ENCODE assay signal across 6 fruit fly cellular contexts in the genomic region with DNA sequence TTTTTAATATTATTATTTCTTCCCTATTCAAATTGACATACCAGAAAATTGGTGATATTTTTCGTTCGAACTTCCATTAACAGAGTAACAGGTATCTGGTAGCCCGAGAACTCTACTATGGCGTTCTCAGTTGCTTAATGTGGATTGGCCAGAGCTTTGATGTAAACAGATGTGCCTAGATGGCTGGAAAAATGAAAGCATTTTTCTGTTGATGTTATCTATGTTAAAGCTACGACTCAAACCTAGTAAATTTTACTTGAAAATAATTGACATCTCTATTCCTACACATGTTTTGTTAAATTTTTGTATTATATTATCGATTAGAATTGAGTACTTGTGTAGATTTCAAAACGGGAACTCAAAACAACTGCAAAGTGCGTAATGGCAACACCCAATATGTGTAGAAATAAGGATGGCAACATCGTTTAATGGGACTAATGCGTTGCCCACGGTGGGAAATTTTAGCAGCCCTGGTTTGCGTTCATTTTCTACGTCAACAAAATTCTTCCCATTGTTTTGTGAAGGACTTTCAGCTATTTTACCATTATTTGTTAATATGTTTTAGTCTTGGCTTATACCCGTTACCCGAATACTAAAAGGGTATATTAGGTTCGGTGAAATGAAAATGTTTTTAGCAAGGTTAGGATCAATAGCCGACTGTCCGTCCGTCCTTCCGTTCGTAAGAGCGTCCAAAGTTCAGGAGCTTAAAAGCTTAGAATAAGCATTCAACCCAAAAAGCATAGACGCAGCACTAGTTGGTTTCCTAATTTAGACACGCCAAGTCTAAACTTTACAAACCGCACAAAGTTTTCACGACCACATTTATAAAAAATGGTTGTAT.
A peak's percentile ranks its signal among the peaks of the same experiment; 100 is the strongest.
TF ChIP-seq lines count a peak whose summit lies in the region.

No protein-coding gene starts in this region.

- peak; percentile 85 to 86 for TF ChIP-seq CTCF in S2 (optimal IDR thresholded peaks at IDR 0.05; lab: Kevin White, UChicago)
- peak; percentile 88 for TF ChIP-seq CTCF in whole organism, embryonic (GFP tag; optimal IDR thresholded peaks at IDR 0.05; lab: Kevin White, UChicago)

TF ChIP-seq in whole organism, adult, 20 proteins besides CTCF, POLR2A, EP300 and RAD21:
- peak; percentile 3 for TF ChIP-seq toe (GFP tag; optimal IDR thresholded peaks at IDR 0.05; lab: Kevin White, UChicago)
- TF ChIP-seq kay (GFP tag; lab: Kevin White, UChicago; ENCODE audit: borderline replicate concordance), result no peak
- no peak for TF ChIP-seq CG1620 (GFP tag; optimal IDR thresholded peaks at IDR 0.05; lab: Kevin White, UChicago)
TF ChIP-seq in whole organism, adult: peak in this region for 1.

TF ChIP-seq in whole organism, embryonic, 481 proteins besides CTCF, POLR2A, EP300 and RAD21 (continues in another document):
- TF ChIP-seq nerfin-2 (GFP tag; IDR thresholded peaks at IDR 0.05; lab: Robert Waterston, UW; ENCODE audit: partially characterized antibody), result peak; percentile 87
- TF ChIP-seq CG11695 (GFP tag; IDR thresholded peaks at IDR 0.05; lab: Robert Waterston, UW), result 0 out of 3 replicates have a peak, but pooled peaks have one; percentile 27
- no peak for TF ChIP-seq zen2 (GFP tag; IDR thresholded peaks at IDR 0.05; lab: Robert Waterston, UW; ENCODE audit: partially characterized antibody)
- TF ChIP-seq CG2202 (tag; optimal IDR thresholded peaks at IDR 0.05; lab: Kevin White, UChicago), result peak; percentile 9
- TF ChIP-seq CG13123 (GFP tag; optimal IDR thresholded peaks at IDR 0.05; lab: Kevin White, UChicago), result no peak
- peak; percentile 11 for TF ChIP-seq CG2712 (tag; optimal IDR thresholded peaks at IDR 0.05; lab: Kevin White, UChicago)
- TF ChIP-seq CG4360 (GFP tag; IDR thresholded peaks at IDR 0.05; lab: Robert Waterston, UW), result no peak
- peak; percentile 79 for TF ChIP-seq sens (GFP tag; lab: Kevin White, UChicago)
- TF ChIP-seq CG15601 (tag; optimal IDR thresholded peaks at IDR 0.05; lab: Kevin White, UChicago), result peak; percentile 49
- TF ChIP-seq CG9727 (GFP tag; optimal IDR thresholded peaks at IDR 0.05; lab: Kevin White, UChicago), result no peak
- peak; percentile 28 for TF ChIP-seq stwl (tag; optimal IDR thresholded peaks at IDR 0.05; lab: Kevin White, UChicago)
- no peak for TF ChIP-seq CG1233 (GFP tag; optimal IDR thresholded peaks at IDR 0.05; lab: Kevin White, UChicago)
- peak; percentile 69 for TF ChIP-seq Scr (GFP tag; IDR thresholded peaks at IDR 0.05; lab: Robert Waterston, UW; ENCODE audit: partially characterized antibody)
- no peak for TF ChIP-seq CG8388 (GFP tag; optimal IDR thresholded peaks at IDR 0.05; lab: Kevin White, UChicago)
- TF ChIP-seq CG4707 (GFP tag; optimal IDR thresholded peaks at IDR 0.05; lab: Kevin White, UChicago), result peak; percentile 17
- no peak for TF ChIP-seq dysf (GFP tag; IDR thresholded peaks at IDR 0.05; lab: Robert Waterston, UW)
- TF ChIP-seq CG4424 (GFP tag; optimal IDR thresholded peaks at IDR 0.05; lab: Kevin White, UChicago), result peak; percentile 33
- peak; percentile 72 for TF ChIP-seq CG13287 (GFP tag; IDR thresholded peaks at IDR 0.05; lab: Robert Waterston, UW; ENCODE audit: partially characterized antibody)

TF ChIP-seq in whole organism, prepupa, 60 proteins besides CTCF, POLR2A, EP300 and RAD21 (continues in another document):
- TF ChIP-seq pdm3 (GFP tag; optimal IDR thresholded peaks at IDR 0.05; lab: Kevin White, UChicago), result peak; percentile 26
- no peak for TF ChIP-seq CG6163 (GFP tag; IDR thresholded peaks at IDR 0.05; lab: Robert Waterston, UW)
- no peak for TF ChIP-seq CG10669 (GFP tag; optimal IDR thresholded peaks at IDR 0.05; lab: Kevin White, UChicago)
- TF ChIP-seq svp (GFP tag; lab: Kevin White, UChicago), result peak; percentile 46
- no peak for TF ChIP-seq CG11762 (GFP tag; optimal IDR thresholded peaks at IDR 0.05; lab: Kevin White, UChicago; ENCODE audit: insufficient read depth)
- TF ChIP-seq Sox102F (GFP tag; optimal IDR thresholded peaks at IDR 0.05; lab: Kevin White, UChicago), result peak; percentile 7
- no peak for TF ChIP-seq CG3032 (tag; optimal IDR thresholded peaks at IDR 0.05; lab: Kevin White, UChicago)
- TF ChIP-seq Eip75B (GFP tag; optimal IDR thresholded peaks at IDR 0.05; lab: Kevin White, UChicago), result no peak
- TF ChIP-seq CG7368 (GFP tag; optimal IDR thresholded peaks at IDR 0.05; lab: Kevin White, UChicago), result no peak
- TF ChIP-seq cyc (GFP tag; optimal IDR thresholded peaks at IDR 0.05; lab: Kevin White, UChicago), result no peak
- TF ChIP-seq Ets96B (tag; optimal IDR thresholded peaks at IDR 0.05; lab: Kevin White, UChicago), result no peak
- TF ChIP-seq Hr39 (GFP tag; optimal IDR thresholded peaks at IDR 0.05; lab: Kevin White, UChicago), result no peak
- peak; percentile 37 for TF ChIP-seq esn (GFP tag; optimal IDR thresholded peaks at IDR 0.05; lab: Kevin White, UChicago)
- no peak for TF ChIP-seq CG34406 (GFP tag; optimal IDR thresholded peaks at IDR 0.05; lab: Kevin White, UChicago)
- no peak for TF ChIP-seq CG8319 (GFP tag; optimal IDR thresholded peaks at IDR 0.05; lab: Kevin White, UChicago)
- no peak for TF ChIP-seq ss (GFP tag; optimal IDR thresholded peaks at IDR 0.05; lab: Kevin White, UChicago)
- no peak for TF ChIP-seq CG3919 (GFP tag; optimal IDR thresholded peaks at IDR 0.05; lab: Kevin White, UChicago)
- no peak for TF ChIP-seq spab (GFP tag; optimal IDR thresholded peaks at IDR 0.05; lab: Kevin White, UChicago)
- no peak for TF ChIP-seq Smox (GFP tag; optimal IDR thresholded peaks at IDR 0.05; lab: Kevin White, UChicago)
- TF ChIP-seq CG6854 (GFP tag; optimal IDR thresholded peaks at IDR 0.05; lab: Kevin White, UChicago), result no peak
- no peak for TF ChIP-seq Met (GFP tag; optimal IDR thresholded peaks at IDR 0.05; lab: Kevin White, UChicago)

TF ChIP-seq in whole organism, pupa, 21 proteins besides CTCF, POLR2A, EP300 and RAD21:
- TF ChIP-seq Pif1A (GFP tag; optimal IDR thresholded peaks at IDR 0.05; lab: Kevin White, UChicago) (peak; percentile 25), CG34367 (tag; optimal IDR thresholded peaks at IDR 0.05; lab: Kevin White, UChicago) (no peak)

TF ChIP-seq in whole organism, wandering third instar larva, 38 proteins besides CTCF, POLR2A, EP300 and RAD21:
- TF ChIP-seq Myc (optimal IDR thresholded peaks at IDR 0.05; lab: Kevin White, UChicago) (peak; percentile 90), woc (GFP tag; optimal IDR thresholded peaks at IDR 0.05; lab: Kevin White, UChicago) (no peak), Hr83 (GFP tag; optimal IDR thresholded peaks at IDR 0.05; lab: Kevin White, UChicago; ENCODE audit: poor library complexity, severe bottlenecking) (no peak), Dfd (GFP tag; optimal IDR thresholded peaks at IDR 0.05; lab: Kevin White, UChicago) (peak; percentile 6)
TF ChIP-seq in whole organism, wandering third instar larva: peak in this region for 2.
